Fruit fly (Drosophila melanogaster) whole organism, wandering third instar larva: ENCODE measurements around the gene CkIIbeta.

ENCODE experiments used
- CrebA ChIP-seq: fragments of 200-800 bp; sonication (Bioruptor generic); optimal IDR thresholded peaks from 2 replicates; lab custom pipeline; 2016; ENCODE audit warnings: missing biosample characterization, mild to moderate bottlenecking, missing genetic modification characterization, borderline replicate concordance
- Hr78 ChIP-seq: fragments of >200 bp; optimal IDR thresholded peaks from 2 replicates; lab custom pipeline; 2017; ENCODE audit warnings: missing biosample characterization, missing genetic modification characterization
- Rel ChIP-seq, 2 experiments: fragments of 200-800 bp; sonication (Bioruptor generic) in 1 of 2; optimal IDR thresholded peaks; 2 replicates in 1 of 2; 3 replicates in 1 of 2; lab custom pipeline; 2016 to 2019; ENCODE audit warnings: mild to moderate bottlenecking in 2 of 2, missing biosample characterization in 2 of 2, missing genetic modification characterization in 2 of 2, moderate library complexity in 1 of 2
- brk ChIP-seq: fragments of 200-800 bp; sonication (Bioruptor generic); optimal IDR thresholded peaks from 2 replicates; lab custom pipeline; 2016; ENCODE audit warnings: missing biosample characterization, mild to moderate bottlenecking, missing genetic modification characterization
- dmrt93B ChIP-seq: fragments of 200-800 bp; sonication (Bioruptor generic); optimal IDR thresholded peaks from 2 replicates; lab custom pipeline; 2018; ENCODE audit warnings: missing biosample characterization, mild to moderate bottlenecking, missing genetic modification characterization
- dsf ChIP-seq: sonication (Bioruptor generic); optimal IDR thresholded peaks from 2 replicates; lab custom pipeline; 2016; ENCODE audit warnings: missing biosample characterization, missing genetic modification characterization, borderline replicate concordance
- h ChIP-seq: fragments of 200-800 bp; sonication (Bioruptor generic); optimal IDR thresholded peaks from 3 replicates; lab custom pipeline; 2016; ENCODE audit warnings: missing biosample characterization, mild to moderate bottlenecking, missing genetic modification characterization
- lola ChIP-seq: fragments of >200 bp; optimal IDR thresholded peaks from 2 replicates; lab custom pipeline; 2017; ENCODE audit warnings: missing biosample characterization, missing genetic modification characterization
- usp ChIP-seq: fragments of >200 bp; optimal IDR thresholded peaks from 2 replicates; lab custom pipeline; 2017; ENCODE audit warnings: missing biosample characterization, missing genetic modification characterization

DNA sequence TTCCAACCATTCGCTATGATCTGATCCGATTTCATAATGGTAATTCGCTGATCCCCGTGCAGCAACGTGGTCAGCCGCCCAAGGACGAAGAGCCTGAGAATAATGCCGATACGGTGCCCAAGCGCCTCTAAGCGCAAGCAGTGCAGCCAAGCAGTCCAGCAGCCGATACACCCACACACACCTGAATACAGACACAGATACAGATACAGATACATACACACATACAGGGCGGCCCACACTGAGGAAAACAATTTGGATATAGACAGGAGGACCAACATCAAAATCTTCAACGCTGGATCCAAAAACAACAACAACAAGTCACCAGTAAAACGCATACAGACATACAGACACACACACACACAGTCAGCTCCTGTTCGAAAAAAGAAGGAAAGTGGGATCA lies 7.6 kb downstream of the CkIIbeta start:
- TF ChIP-seq dmrt93B (GFP tag; lab: Kevin White, UChicago), result no peak
- TF ChIP-seq h (GFP tag; lab: Kevin White, UChicago), result no peak
- no peak for TF ChIP-seq usp (GFP tag; lab: Kevin White, UChicago)
- TF ChIP-seq Hr78, result no peak
- no peak for TF ChIP-seq lola (GFP tag; lab: Kevin White, UChicago)
- TF ChIP-seq brk (GFP tag; lab: Kevin White, UChicago), result no peak
- no peak for TF ChIP-seq dsf
- TF ChIP-seq CrebA (GFP tag; lab: Kevin White, UChicago), result no peak
- no peak for TF ChIP-seq Rel (GFP tag; optimal IDR thresholded peaks at IDR 0.05; lab: Kevin White, UChicago)
- TF ChIP-seq Rel (tag; optimal IDR thresholded peaks at IDR 0.05; lab: Kevin White, UChicago), result no peak
